Worm (Caenorhabditis elegans) whole organism, young adult: ENCODE measurements around the gene Y51H4A.13.
"Not testable (repeated sequence)": the region's sequence is repeated elsewhere in the genome, so short reads cannot be mapped to it uniquely, and the experiment has no call there.

Experiments used
- Y56A3A.18 ChIP-seq: fragments of 200-800 bp; sonication (Bioruptor generic); IDR thresholded peaks from 2 replicates; pipeline ENCODE4 v1.3.6; 2022; ENCODE audit warnings: missing genetic modification reagents, missing genetic modification characterization, missing compliant biosample characterization
- ama-1 ChIP-seq, 3 experiments: fragments of 150-350 bp in 1 of 3; sonication (generic microtip) in 2 of 3; optimal IDR thresholded peaks; 2 replicates each; lab custom pipeline; 2014 to 2018; ENCODE audit warnings: missing biosample characterization in 2 of 3, missing genetic modification characterization in 2 of 3, missing genetic modification reagents in 2 of 3
- attf-5 ChIP-seq: fragments of 200-800 bp; sonication (Bioruptor generic); optimal IDR thresholded peaks from 2 replicates; lab custom pipeline; 2018; ENCODE audit warnings: mild to moderate bottlenecking, missing genetic modification characterization, missing compliant biosample characterization
- die-1 ChIP-seq: sonication (generic microtip); optimal IDR thresholded peaks from 2 replicates; lab custom pipeline; 2016; ENCODE audit warnings: missing genotype, mild to moderate bottlenecking, missing genetic modification characterization, missing compliant biosample characterization
- pha-4 ChIP-seq: fragments of 150-350 bp; sonication (generic microtip); optimal IDR thresholded peaks from 2 replicates; lab custom pipeline; 2014; ENCODE audit warnings: missing biosample characterization, missing genetic modification reagents, missing genetic modification characterization
- snpc-4 ChIP-seq, 5 experiments: fragments of 150-350 bp in 1 of 5; sonication (generic microtip) in 4 of 5; optimal IDR thresholded peaks; 2 replicates each; lab custom pipeline; 2014 to 2018; ENCODE audit warnings: missing genetic modification characterization in 5 of 5, missing biosample characterization in 3 of 5, antibody characterized with exemption in 2 of 5, mild to moderate bottlenecking in 2 of 5, missing compliant biosample characterization in 2 of 5, missing genotype in 2 of 5, moderate library complexity in 2 of 5, missing genetic modification reagents in 1 of 5

ce11 chrIV:16670743-16671142, 24.6 kb upstream of the Y51H4A.13 start:
- TF ChIP-seq snpc-4 (GFP tag; optimal IDR thresholded peaks at IDR 0.05; lab: Kevin White, UChicago); pha-4 (tag; lab: Kevin White, UChicago); ama-1 (optimal IDR thresholded peaks at IDR 0.05; lab: Kevin White, UChicago); ama-1 (GFP tag; optimal IDR thresholded peaks at IDR 0.05; lab: Kevin White, UChicago); attf-5 (GFP tag; lab: Kevin White, UChicago); Y56A3A.18 (GFP tag; lab: Robert Waterston, UW); die-1 (tag; lab: Kevin White, UChicago): not testable (repeated sequence)
- TF ChIP-seq snpc-4 (tag; optimal IDR thresholded peaks at IDR 0.05; lab: Kevin White, UChicago), result peak in 2 of 4 experiments; percentile 73 to 81
